Worm (Caenorhabditis elegans) whole organism, young adult: ENCODE data around the gene F10E7.1.

ENCODE experiments used
- efl-1 ChIP-seq: fragments of 150-350 bp; optimal IDR thresholded peaks from 2 replicates; lab custom pipeline; 2014; ENCODE audit warnings: missing biosample characterization, missing genetic modification reagents, missing genetic modification characterization
- hmg-20 ChIP-seq: fragments of 200-800 bp; sonication (Bioruptor generic); IDR thresholded peaks from 2 replicates; pipeline ENCODE4 v1.3.6; 2022; ENCODE audit warnings: missing genetic modification reagents, missing genetic modification characterization, missing compliant biosample characterization
- let-607 ChIP-seq, 2 experiments: fragments of 200-800 bp in 1 of 2; sonication (Bioruptor generic) in 1 of 2; sonication (generic microtip) in 1 of 2; optimal IDR thresholded peaks; 2 replicates each; lab custom pipeline; 2016 to 2018; ENCODE audit warnings: mild to moderate bottlenecking in 2 of 2, missing compliant biosample characterization in 2 of 2, missing genetic modification characterization in 2 of 2, moderate library complexity in 2 of 2, missing genotype in 1 of 2

ce11 chrII:7146240-7146639 is 19.7 kb downstream of the F10E7.1 start:
- TF ChIP-seq let-607 (tag; optimal IDR thresholded peaks at IDR 0.05; lab: Kevin White, UChicago) (no peak), hmg-20 (GFP tag; lab: Robert Waterston, UW) (no peak), efl-1 (GFP tag; lab: Kevin White, UChicago) (no peak)
